Fruit fly (Drosophila melanogaster) whole organism, pupa: ENCODE results near the gene Uxs.

Experiments
- CG10348 ChIP-seq: fragments of 200-800 bp; sonication (Bioruptor generic); IDR thresholded peaks from 2 replicates; pipeline ENCODE4 v1.3.6; 2022; ENCODE audit warnings: missing biosample characterization, missing genetic modification characterization
- CG12605 ChIP-seq: fragments of 200-800 bp; sonication (Bioruptor generic); IDR thresholded peaks from 2 replicates; pipeline ENCODE4 v1.3.6; 2022; ENCODE audit warnings: missing biosample characterization, missing genetic modification characterization
- CG14655 ChIP-seq: fragments of 200-800 bp; sonication (Bioruptor generic); optimal IDR thresholded peaks from 3 replicates; lab custom pipeline; 2017; ENCODE audit warnings: mild to moderate bottlenecking, missing biosample characterization, missing genetic modification reagents, missing genetic modification characterization
- CG15710 ChIP-seq: fragments of 200-800 bp; sonication (Bioruptor generic); optimal IDR thresholded peaks from 2 replicates; lab custom pipeline; 2018; ENCODE audit warnings: missing biosample characterization, mild to moderate bottlenecking, missing genetic modification characterization, moderate library complexity
- CG17806 ChIP-seq: fragments of 200-800 bp; sonication (Bioruptor generic); optimal IDR thresholded peaks from 2 replicates; lab custom pipeline; 2018; ENCODE audit warnings: missing biosample characterization, mild to moderate bottlenecking, missing genetic modification characterization, moderate library complexity
- CG4496 ChIP-seq: fragments of 200-800 bp; sonication (Bioruptor generic); IDR thresholded peaks from 3 replicates; pipeline ENCODE4 v1.3.6; 2022; ENCODE audit warnings: missing biosample characterization, missing genetic modification characterization
- CG8159 ChIP-seq: fragments of 200-800 bp; sonication (Bioruptor generic); optimal IDR thresholded peaks from 3 replicates; lab custom pipeline; 2018; ENCODE audit warnings: missing biosample characterization, mild to moderate bottlenecking, missing genetic modification characterization, moderate library complexity
- CG8301 ChIP-seq: fragments of 200-800 bp; sonication (Bioruptor generic); optimal IDR thresholded peaks from 2 replicates; lab custom pipeline; 2018; ENCODE audit warnings: missing biosample characterization, mild to moderate bottlenecking, missing genetic modification characterization
- EcR ChIP-seq: fragments of 200-800 bp; sonication (Bioruptor generic); optimal IDR thresholded peaks from 3 replicates; lab custom pipeline; 2019; ENCODE audit warnings: missing biosample characterization, missing genetic modification characterization, mild to moderate bottlenecking, moderate library complexity, missing genetic modification reagents
- Ets98B ChIP-seq: fragments of 200-800 bp; sonication (Bioruptor generic); IDR thresholded peaks from 2 replicates; pipeline ENCODE4 v1.3.6; 2022; ENCODE audit warnings: missing biosample characterization, missing genetic modification characterization
- Pif1A ChIP-seq: fragments of 200-800 bp; sonication (Bioruptor generic); optimal IDR thresholded peaks from 3 replicates; lab custom pipeline; 2016; ENCODE audit warnings: missing biosample characterization, missing genetic modification characterization
- Pif1B ChIP-seq: fragments of 200-800 bp; sonication (Bioruptor generic); optimal IDR thresholded peaks from 3 replicates; lab custom pipeline; 2016; ENCODE audit warnings: missing biosample characterization, missing genetic modification characterization
- Snoo ChIP-seq: fragments of 200-800 bp; sonication (Bioruptor generic); optimal IDR thresholded peaks from 3 replicates; lab custom pipeline; 2017; ENCODE audit warnings: missing biosample characterization, mild to moderate bottlenecking, missing genetic modification characterization, inconsistent platforms
- fd96Ca ChIP-seq: fragments of 200-800 bp; sonication (Bioruptor generic); IDR thresholded peaks from 3 replicates; pipeline ENCODE4 v1.3.6; 2022; ENCODE audit warnings: missing biosample characterization, missing genetic modification characterization

DNA sequence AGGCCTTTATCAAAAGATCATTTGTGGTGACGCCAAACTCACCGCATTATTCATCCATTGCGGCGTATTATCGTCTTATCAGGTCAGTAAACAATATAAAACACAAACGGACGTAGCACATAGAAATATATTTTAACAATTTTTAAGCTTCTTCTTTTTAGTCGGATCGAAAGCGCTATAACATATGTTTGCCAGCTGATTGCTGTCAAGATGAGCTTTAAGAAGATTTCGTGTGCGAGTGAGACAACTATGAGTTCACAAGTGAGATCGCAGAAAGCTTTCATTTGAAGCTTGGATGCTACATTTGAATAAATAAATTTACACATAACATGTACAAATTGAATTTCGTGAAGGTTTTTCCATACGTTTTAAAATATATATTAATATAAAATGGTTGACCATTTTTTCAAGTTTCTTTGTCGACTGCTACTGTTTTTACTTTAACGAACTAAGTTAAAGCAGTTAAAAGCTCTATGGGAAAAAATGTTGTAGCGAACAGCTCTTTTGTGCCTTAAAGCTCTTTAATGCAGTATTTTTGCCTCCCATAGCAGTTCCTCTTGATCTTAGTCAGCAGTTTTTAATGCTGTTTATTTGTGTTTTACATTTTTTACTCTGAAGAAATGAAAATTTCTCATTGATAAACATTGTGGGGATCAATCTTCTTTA lies 21.9 kb upstream of the Uxs start, which contains the start of gene CG42445:
- TF ChIP-seq Ets98B (GFP tag; lab: Robert Waterston, UW) (no peak), CG17806 (no peak), CG15710 (tag; lab: Kevin White, UChicago) (no peak), CG14655 (GFP tag; lab: Kevin White, UChicago) (no peak), Pif1A (GFP tag; lab: Kevin White, UChicago) (no peak), CG10348 (GFP tag; lab: Robert Waterston, UW) (no peak), CG12605 (GFP tag; lab: Robert Waterston, UW) (no peak), fd96Ca (no peak), CG8159 (tag; lab: Kevin White, UChicago) (no peak), Pif1B (GFP tag; lab: Kevin White, UChicago) (no peak), EcR (no peak), CG4496 (no peak), Snoo (tag; lab: Kevin White, UChicago) (no peak), CG8301 (tag; lab: Kevin White, UChicago) (no peak)
